Worm (Caenorhabditis elegans) whole organism, L4/young adult: ENCODE measurements around the gene hpo-7.

Experiments used
- dao-5 ChIP-seq: sonication (generic microtip); optimal IDR thresholded peaks from 2 replicates; lab custom pipeline; 2016; ENCODE audit warnings: missing genotype, missing genetic modification characterization, moderate library complexity, missing compliant biosample characterization
- him-1 ChIP-seq: sonication (generic microtip); optimal IDR thresholded peaks from 2 replicates; lab custom pipeline; 2016; ENCODE audit warnings: missing genotype, missing genetic modification reagents, missing genetic modification characterization, missing compliant biosample characterization

DNA sequence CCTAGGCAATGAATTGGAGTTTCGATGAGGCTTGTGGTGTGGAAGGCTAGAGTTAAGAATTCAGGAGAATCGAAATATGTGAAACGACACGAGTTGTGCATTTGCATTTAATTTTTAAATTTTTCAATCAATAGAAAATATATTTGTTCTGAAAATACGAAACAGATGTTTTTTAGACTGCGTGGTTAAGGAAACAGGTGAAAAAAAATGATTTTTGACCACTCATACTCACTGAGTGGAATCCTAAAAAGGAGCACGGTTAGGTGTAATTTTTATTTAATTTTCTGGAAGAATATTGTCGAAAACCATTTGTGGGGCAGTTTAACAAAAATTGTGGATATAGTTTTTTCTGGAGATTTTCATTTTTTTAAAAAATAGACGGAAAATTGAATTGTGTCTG lies 18.7 kb downstream of the hpo-7 start, which contains the start of gene srh-195:
- TF ChIP-seq dao-5 (tag; lab: Kevin White, UChicago) (no peak), him-1 (tag; lab: Kevin White, UChicago) (no peak)
